Fruit fly (Drosophila melanogaster) Kc167 (cell line): ENCODE measurements around the gene Fum2.

Experiments used
- h ChIP-seq: fragments of >200 bp; optimal IDR thresholded peaks from 3 replicates; lab custom pipeline; 2018; ENCODE audit warnings: missing external identifiers
- psq ChIP-seq: fragments of >200 bp; optimal IDR thresholded peaks from 2 replicates; lab custom pipeline; 2017; ENCODE audit warnings: missing external identifiers

dm6 chrX:6679502-6679810 lies 2.1 kb upstream of the Fum2 start:
- TF ChIP-seq h (lab: Kevin White, UChicago), result no peak
- no peak for TF ChIP-seq psq
